Fruit fly (Drosophila melanogaster): ENCODE measurements around the gene brk.

The brk gene

dm6 chrX:7306538-7307477, 931 bp upstream of the brk start (continued):
- TF ChIP-seq ap (GFP tag; IDR thresholded peaks at IDR 0.05): peak; percentile 53
- no peak for TF ChIP-seq abd-A (tag; optimal IDR thresholded peaks at IDR 0.05)
- no peak for TF ChIP-seq CG17912 (GFP tag; optimal IDR thresholded peaks at IDR 0.05)
- TF ChIP-seq crp (GFP tag; optimal IDR thresholded peaks at IDR 0.05): peak in 1 of 2 experiments; percentile 56
- TF ChIP-seq Ptx1 (GFP tag; IDR thresholded peaks at IDR 0.05): peak; percentile 88
- peak; percentile 99 for TF ChIP-seq Ets65A (GFP tag)
- TF ChIP-seq CG8089 (GFP tag; optimal IDR thresholded peaks at IDR 0.05): peak; percentile 81
- peak in 1 of 3 experiments; percentile 98 for TF ChIP-seq lola (GFP tag; optimal IDR thresholded peaks at IDR 0.05)
- TF ChIP-seq CG1647 (GFP tag; optimal IDR thresholded peaks at IDR 0.05): peak; percentile 63
- TF ChIP-seq Ravus (GFP tag; IDR thresholded peaks at IDR 0.05): peak; percentile 11; the same call in 1 of the 2 replicates
- TF ChIP-seq ewg (GFP tag; optimal IDR thresholded peaks at IDR 0.05): peak; percentile 89
- peak; percentile 75 for TF ChIP-seq CG12942 (GFP tag; optimal IDR thresholded peaks at IDR 0.05)
- TF ChIP-seq ci (GFP tag; IDR thresholded peaks at IDR 0.05): no peak; the same call in 1 of the 3 replicates
- TF ChIP-seq CG14860 (GFP tag; IDR thresholded peaks at IDR 0.05; ENCODE audit: partially characterized antibody): no peak
- TF ChIP-seq HmgD (GFP tag; optimal IDR thresholded peaks at IDR 0.05): peak; percentile 34
- peak; percentile 4 for TF ChIP-seq grn (GFP tag; optimal IDR thresholded peaks at IDR 0.05)
- peak; percentile 100 for TF ChIP-seq crol (GFP tag; IDR thresholded peaks at IDR 0.05)
- TF ChIP-seq HLH54F (GFP tag; optimal IDR thresholded peaks at IDR 0.05): peak; percentile 80
- peak; percentile 66 for TF ChIP-seq CG13624 (GFP tag; optimal IDR thresholded peaks at IDR 0.05)
- TF ChIP-seq CG6791 (GFP tag; IDR thresholded peaks at IDR 0.05; ENCODE audit: partially characterized antibody): no peak
- TF ChIP-seq CG14667 (GFP tag; IDR thresholded peaks at IDR 0.05): peak; percentile 74
- TF ChIP-seq bab2 (GFP tag; optimal IDR thresholded peaks at IDR 0.05): peak; percentile 67
- peak; percentile 14 for TF ChIP-seq CG14965 (GFP tag; optimal IDR thresholded peaks at IDR 0.05; ENCODE audit: borderline replicate concordance)
- TF ChIP-seq gcm (GFP tag; optimal IDR thresholded peaks at IDR 0.05): peak; percentile 89
- peak; percentile 49 for TF ChIP-seq repo (GFP tag; optimal IDR thresholded peaks at IDR 0.05)
- TF ChIP-seq CTCF (GFP tag; optimal IDR thresholded peaks at IDR 0.05): peak; percentile 40
- peak; percentile 66 for TF ChIP-seq danr (GFP tag; IDR thresholded peaks at IDR 0.05)
- peak; percentile 92 for TF ChIP-seq lmd (GFP tag; IDR thresholded peaks at IDR 0.05)
- peak; percentile 90 for TF ChIP-seq Xbp1 (GFP tag; optimal IDR thresholded peaks at IDR 0.05)
- peak; percentile 80 for TF ChIP-seq fu2 (GFP tag; optimal IDR thresholded peaks at IDR 0.05)
- peak; percentile 70 to 84 for TF ChIP-seq dpn (GFP tag; optimal IDR thresholded peaks at IDR 0.05)
- TF ChIP-seq CG9797 (GFP tag; optimal IDR thresholded peaks at IDR 0.05): peak; percentile 35
- peak; percentile 98 for TF ChIP-seq CG10209 (GFP tag; optimal IDR thresholded peaks at IDR 0.05)
- peak; percentile 45 for TF ChIP-seq MTF-1 (GFP tag; optimal IDR thresholded peaks at IDR 0.05; ENCODE audit: borderline replicate concordance)
- no peak for TF ChIP-seq br (optimal IDR thresholded peaks at IDR 0.05)
- TF ChIP-seq psq (GFP tag; optimal IDR thresholded peaks at IDR 0.05): peak; percentile 19
- TF ChIP-seq CG11504 (tag; optimal IDR thresholded peaks at IDR 0.05): peak; percentile 94
- no peak for TF ChIP-seq Elba2 (GFP tag; optimal IDR thresholded peaks at IDR 0.05)
- TF ChIP-seq onecut (GFP tag; IDR thresholded peaks at IDR 0.05): peak; percentile 6; the same call in 1 of the 2 replicates
- peak; percentile 97 for TF ChIP-seq CG2712 (tag; optimal IDR thresholded peaks at IDR 0.05)
- TF ChIP-seq luna (GFP tag; optimal IDR thresholded peaks at IDR 0.05): no peak
- TF ChIP-seq CG18764 (GFP tag; optimal IDR thresholded peaks at IDR 0.05): peak; percentile 78
- peak; percentile 76 to 89 for TF ChIP-seq chif (GFP tag; optimal IDR thresholded peaks at IDR 0.05)
- peak; percentile 77 for TF ChIP-seq Bteb2 (GFP tag; optimal IDR thresholded peaks at IDR 0.05)
- TF ChIP-seq CG7987 (GFP tag; optimal IDR thresholded peaks at IDR 0.05): no peak
- TF ChIP-seq CG8359 (GFP tag; optimal IDR thresholded peaks at IDR 0.05; ENCODE audit: borderline replicate concordance): peak; percentile 84
- peak; percentile 99 for TF ChIP-seq CG6175 (GFP tag; IDR thresholded peaks at IDR 0.05)
- peak; percentile 95 for TF ChIP-seq grau (tag; optimal IDR thresholded peaks at IDR 0.05)
